Worm (Caenorhabditis elegans): ENCODE measurements around the gene K08H2.2.

ce11 chrX:13226614-13227096 is 8.1 kb downstream of the K08H2.2 start, which contains the start of gene skr-21:
- no peak for TF ChIP-seq unc-62 (GFP tag; optimal IDR thresholded peaks at IDR 0.05 in 1 of 2)
- TF ChIP-seq unc-62 (tag; optimal IDR thresholded peaks at IDR 0.05): no peak
- TF ChIP-seq nhr-48 (tag; optimal IDR thresholded peaks at IDR 0.05): no peak
- TF ChIP-seq lim-7 (GFP tag; IDR thresholded peaks at IDR 0.05): no peak

All from whole organism, L4 larva.